Fruit fly (Drosophila melanogaster) whole organism, embryonic: ENCODE data around the gene CG7557.

Experiments used
- Awh ChIP-seq: fragments of 200-800 bp; sonication (Bioruptor generic); IDR thresholded peaks from 2 replicates; pipeline ENCODE4, ENCODE4 v1.3.6; 2022; ENCODE audit warnings: missing biosample characterization, missing genetic modification characterization
- C15 ChIP-seq: fragments of 200-800 bp; sonication (Bioruptor generic); IDR thresholded peaks from 3 replicates; pipeline ENCODE4 v1.3.6; 2022; ENCODE audit warnings: missing biosample characterization, missing genetic modification characterization
- CG10209 ChIP-seq: fragments of 200-800 bp; sonication (Bioruptor generic); optimal IDR thresholded peaks from 3 replicates; lab custom pipeline; 2017; ENCODE audit warnings: missing biosample characterization, mild to moderate bottlenecking, missing genetic modification characterization, missing genetic modification reagents
- CG10274 ChIP-seq: fragments of 200-800 bp; sonication (Bioruptor generic); optimal IDR thresholded peaks from 3 replicates; lab custom pipeline; 2017; ENCODE audit warnings: missing biosample characterization, mild to moderate bottlenecking, missing genetic modification characterization
- CG10321 ChIP-seq: fragments of 200-800 bp; sonication (Bioruptor generic); IDR thresholded peaks from 2 replicates; pipeline ENCODE4 v1.3.6; 2022; ENCODE audit warnings: missing biosample characterization, missing genetic modification characterization
- CG10565 ChIP-seq: fragments of 200-800 bp; sonication (Bioruptor generic); optimal IDR thresholded peaks from 3 replicates; lab custom pipeline; 2016; ENCODE audit warnings: missing biosample characterization, mild to moderate bottlenecking, missing genetic modification characterization
- CG11723 ChIP-seq: fragments of 200-800 bp; sonication (Bioruptor generic); optimal IDR thresholded peaks from 2 replicates; lab custom pipeline; 2017; ENCODE audit warnings: missing biosample characterization, mild to moderate bottlenecking, missing genetic modification characterization
- CG1233 ChIP-seq: fragments of 200-800 bp; sonication (Bioruptor generic); optimal IDR thresholded peaks from 4 replicates; lab custom pipeline; 2018; ENCODE audit warnings: missing biosample characterization, mild to moderate bottlenecking, missing genetic modification characterization
- CG14667 ChIP-seq: fragments of 200-800 bp; sonication (Bioruptor generic); IDR thresholded peaks from 2 replicates; pipeline ENCODE4 v1.3.6; 2022; ENCODE audit warnings: missing biosample characterization, missing genetic modification characterization
- CG15479 ChIP-seq: fragments of 200-800 bp; sonication (Bioruptor generic); optimal IDR thresholded peaks from 3 replicates; lab custom pipeline; 2019; ENCODE audit warnings: missing biosample characterization, mild to moderate bottlenecking, missing genetic modification characterization, moderate library complexity
- CG18764 ChIP-seq: fragments of 200-800 bp; sonication (Bioruptor generic); optimal IDR thresholded peaks from 3 replicates; lab custom pipeline; 2016; ENCODE audit warnings: missing biosample characterization, missing genetic modification characterization
- CG4404 ChIP-seq: fragments of 200-800 bp; sonication (Bioruptor generic); IDR thresholded peaks from 2 replicates; pipeline ENCODE4 v1.3.6; 2022; ENCODE audit warnings: missing biosample characterization, missing genetic modification characterization
- CG6683 ChIP-seq: fragments of 200-800 bp; sonication (Bioruptor generic); optimal IDR thresholded peaks from 2 replicates; lab custom pipeline; 2017; ENCODE audit warnings: missing biosample characterization, mild to moderate bottlenecking, missing genetic modification characterization, missing genetic modification reagents
- CG8388 ChIP-seq: fragments of 200-800 bp; sonication (Bioruptor generic); optimal IDR thresholded peaks from 2 replicates; lab custom pipeline; 2019; ENCODE audit warnings: missing biosample characterization, mild to moderate bottlenecking, missing genetic modification characterization, moderate library complexity
- CG8765 ChIP-seq: fragments of 200-800 bp; sonication (Bioruptor generic); IDR thresholded peaks from 2 replicates; pipeline ENCODE4 v1.3.6; 2022; ENCODE audit warnings: missing biosample characterization, missing genetic modification characterization
- CG9437 ChIP-seq: fragments of 200-800 bp; sonication (Bioruptor generic); optimal IDR thresholded peaks from 2 replicates; lab custom pipeline; 2018; ENCODE audit warnings: missing biosample characterization, mild to moderate bottlenecking, missing genetic modification characterization
- Chrac-16 ChIP-seq: fragments of 200-800 bp; sonication (Bioruptor generic); optimal IDR thresholded peaks from 3 replicates; lab custom pipeline; 2016; ENCODE audit warnings: missing biosample characterization, missing genetic modification characterization
- Dp ChIP-seq: fragments of 200-800 bp; sonication (Bioruptor generic); optimal IDR thresholded peaks from 2 replicates; lab custom pipeline; 2018; ENCODE audit warnings: missing biosample characterization, mild to moderate bottlenecking, missing genetic modification characterization, moderate library complexity
- Elba2 ChIP-seq: fragments of 200-800 bp; sonication (Bioruptor generic); optimal IDR thresholded peaks from 3 replicates; lab custom pipeline; 2016; ENCODE audit warnings: missing biosample characterization, missing genetic modification characterization
- Ets65A ChIP-seq: fragments of 200-800 bp; sonication (Bioruptor generic); peaks from one replicate; lab custom pipeline; 2016; ENCODE audit warnings: missing biosample characterization, missing genetic modification characterization
- H2.0 ChIP-seq: fragments of 200-800 bp; sonication (Bioruptor generic); IDR thresholded peaks from 2 replicates; pipeline ENCODE4 v1.3.6; 2022; ENCODE audit warnings: missing biosample characterization, missing genetic modification characterization
- Hmx ChIP-seq: fragments of 200-800 bp; sonication (Bioruptor generic); optimal IDR thresholded peaks from 2 replicates; lab custom pipeline; 2016; ENCODE audit warnings: missing biosample characterization, missing genetic modification characterization
- Jarid2 ChIP-seq: fragments of 200-800 bp; sonication (Bioruptor generic); optimal IDR thresholded peaks from 3 replicates; lab custom pipeline; 2017; ENCODE audit warnings: mild to moderate bottlenecking, missing biosample characterization, missing genetic modification reagents, missing genetic modification characterization
- Med ChIP-seq: fragments of 200-800 bp; sonication (Bioruptor generic); peaks from one replicate; lab custom pipeline; 2016; ENCODE audit warnings: missing biosample characterization, missing genetic modification characterization, mild to moderate bottlenecking, inconsistent platforms, moderate library complexity
- NC2α ChIP-seq: fragments of 200-800 bp; sonication (Bioruptor generic); optimal IDR thresholded peaks from 2 replicates; lab custom pipeline; 2016; ENCODE audit warnings: missing biosample characterization, missing genetic modification characterization
- Oaz ChIP-seq: fragments of 200-800 bp; sonication (Bioruptor generic); IDR thresholded peaks from 2 replicates; pipeline ENCODE4 v1.3.6; 2022; ENCODE audit warnings: missing biosample characterization, missing genetic modification characterization
- Optix ChIP-seq: fragments of 200-800 bp; sonication (Bioruptor generic); IDR thresholded peaks from 3 replicates; pipeline ENCODE4 v1.3.6; 2022; ENCODE audit warnings: missing biosample characterization, missing genetic modification characterization
- Ravus ChIP-seq: fragments of 200-800 bp; sonication (Bioruptor generic); IDR thresholded peaks from 2 replicates; pipeline ENCODE4 v1.3.6; 2022; ENCODE audit warnings: missing biosample characterization, missing genetic modification characterization
- Scr ChIP-seq: fragments of 200-800 bp; sonication (Bioruptor generic); IDR thresholded peaks from 2 replicates; pipeline ENCODE4 v1.3.6; 2022; ENCODE audit warnings: missing biosample characterization, missing genetic modification characterization; ENCODE audit not compliant: partially characterized antibody
- Taf1 ChIP-seq: fragments of 200-800 bp; sonication (Bioruptor generic); IDR thresholded peaks from 2 replicates; pipeline ENCODE4 v1.3.6; 2022; ENCODE audit warnings: missing biosample characterization, missing genetic modification characterization
- Tbp ChIP-seq: fragments of >200 bp; optimal IDR thresholded peaks from 2 replicates; lab custom pipeline; 2018; ENCODE audit warnings: missing biosample characterization, missing genetic modification characterization
- Usf ChIP-seq: fragments of 200-800 bp; sonication (Bioruptor generic); optimal IDR thresholded peaks from 2 replicates; lab custom pipeline; 2017; ENCODE audit warnings: missing genotype, missing biosample characterization, missing genetic modification characterization
- amos ChIP-seq: fragments of 200-800 bp; sonication (Bioruptor generic); IDR thresholded peaks from 2 replicates; pipeline ENCODE4 v1.3.6; 2022; ENCODE audit warnings: missing biosample characterization, missing genetic modification characterization; ENCODE audit not compliant: partially characterized antibody
- az2 ChIP-seq: fragments of 200-800 bp; sonication (Bioruptor generic); optimal IDR thresholded peaks from 3 replicates; lab custom pipeline; 2016; ENCODE audit warnings: missing biosample characterization, missing genetic modification characterization
- cad ChIP-seq: fragments of >200 bp; optimal IDR thresholded peaks from 2 replicates; lab custom pipeline; 2017; ENCODE audit warnings: missing biosample characterization, missing genetic modification characterization
- chn ChIP-seq: fragments of 200-800 bp; sonication (Bioruptor generic); optimal IDR thresholded peaks from 2 replicates; lab custom pipeline; 2016; ENCODE audit warnings: missing biosample characterization, missing genetic modification characterization
- dan ChIP-seq: fragments of 200-800 bp; sonication (Bioruptor generic); IDR thresholded peaks from 2 replicates; pipeline ENCODE4 v1.3.6; 2022; ENCODE audit warnings: missing biosample characterization, missing genetic modification characterization
- fd96Cb ChIP-seq: fragments of 200-800 bp; sonication (Bioruptor generic); optimal IDR thresholded peaks from 2 replicates; lab custom pipeline; 2018; ENCODE audit warnings: missing biosample characterization, mild to moderate bottlenecking, missing genetic modification characterization, moderate library complexity
- gfzf ChIP-seq: fragments of 200-800 bp; sonication (Bioruptor generic); optimal IDR thresholded peaks from 2 replicates; lab custom pipeline; 2016; ENCODE audit warnings: missing biosample characterization, mild to moderate bottlenecking, missing genetic modification characterization, moderate library complexity
- hbn ChIP-seq: fragments of 200-800 bp; sonication (Bioruptor generic); IDR thresholded peaks from 2 replicates; pipeline ENCODE4 v1.3.6; 2022; ENCODE audit warnings: missing biosample characterization, missing genetic modification characterization; ENCODE audit not compliant: partially characterized antibody
- mam ChIP-seq: fragments of 200-800 bp; sonication (Bioruptor generic); optimal IDR thresholded peaks from 3 replicates; lab custom pipeline; 2016; ENCODE audit warnings: missing biosample characterization, missing genetic modification characterization
- mirr ChIP-seq: fragments of 200-800 bp; sonication (Bioruptor generic); optimal IDR thresholded peaks from 3 replicates; lab custom pipeline; 2018; ENCODE audit warnings: missing biosample characterization, mild to moderate bottlenecking, missing genetic modification characterization
- mld ChIP-seq: fragments of 200-800 bp; sonication (Bioruptor generic); IDR thresholded peaks from 3 replicates; pipeline ENCODE4 v1.3.6; 2022; ENCODE audit warnings: missing biosample characterization, missing genetic modification characterization; ENCODE audit not compliant: partially characterized antibody
- p53 ChIP-seq: fragments of 200-800 bp; sonication (Bioruptor generic); optimal IDR thresholded peaks from 2 replicates; lab custom pipeline; 2016; ENCODE audit warnings: missing biosample characterization, missing genetic modification characterization
- pfk ChIP-seq: fragments of 200-800 bp; sonication (Bioruptor generic); optimal IDR thresholded peaks from 2 replicates; lab custom pipeline; 2018; ENCODE audit warnings: missing biosample characterization, mild to moderate bottlenecking, missing genetic modification characterization, moderate library complexity
- salm ChIP-seq: fragments of 200-800 bp; sonication (Bioruptor generic); optimal IDR thresholded peaks from 2 replicates; lab custom pipeline; 2018; ENCODE audit warnings: missing biosample characterization, mild to moderate bottlenecking, missing genetic modification characterization
- sens ChIP-seq: fragments of 200-800 bp; sonication (Bioruptor generic); peaks from one replicate; lab custom pipeline; 2016; ENCODE audit warnings: missing biosample characterization, missing genetic modification characterization
- sens-2 ChIP-seq: fragments of 200-800 bp; sonication (Bioruptor generic); IDR thresholded peaks from 2 replicates; pipeline ENCODE4 v1.3.6; 2022; ENCODE audit warnings: missing biosample characterization, missing genetic modification characterization
- sima ChIP-seq: fragments of 200-800 bp; sonication (Bioruptor generic); optimal IDR thresholded peaks from 2 replicates; lab custom pipeline; 2016; ENCODE audit warnings: missing biosample characterization, missing genetic modification characterization
- ssp ChIP-seq: fragments of 200-800 bp; sonication (Bioruptor generic); IDR thresholded peaks from 2 replicates; pipeline ENCODE4 v1.3.6; 2022; ENCODE audit warnings: missing biosample characterization, missing genetic modification characterization

CG7557 gene

DNA sequence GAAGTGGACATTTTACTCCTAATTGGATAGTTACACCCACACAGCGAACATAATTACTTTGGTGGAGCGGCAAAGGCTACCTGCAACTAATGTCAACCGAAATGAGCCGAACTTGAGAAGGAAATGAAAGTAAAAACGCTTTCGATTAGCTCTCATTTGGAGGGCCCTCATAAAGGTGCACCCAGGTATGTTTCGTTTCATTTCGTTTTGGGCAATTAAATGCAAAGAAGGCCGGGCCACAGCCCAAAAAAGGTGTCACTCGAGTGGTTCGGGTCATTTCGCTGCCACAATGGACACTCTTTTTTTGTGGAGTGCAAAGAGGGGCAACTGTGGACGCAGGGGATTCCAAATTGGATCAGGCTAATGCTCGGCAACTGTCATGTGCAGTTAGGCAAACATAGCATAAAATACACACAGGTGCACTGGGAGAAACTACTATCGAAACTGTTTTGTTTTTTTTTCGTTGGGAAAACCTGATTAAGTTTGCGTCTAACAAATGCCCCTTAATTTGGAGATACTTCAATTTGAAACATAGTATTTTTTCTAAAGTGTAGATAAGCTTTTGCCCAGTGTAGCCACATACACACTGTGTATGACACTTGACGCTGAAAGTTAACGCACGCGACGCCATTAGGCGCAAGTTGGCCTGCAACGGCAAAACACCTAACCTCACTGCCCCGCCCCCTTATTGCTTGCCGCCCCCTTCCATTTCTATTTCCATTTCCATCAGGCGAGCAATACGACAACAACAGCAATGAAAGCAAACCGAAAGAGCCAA is 28.3 kb upstream of the CG7557 start (continued):
- TF ChIP-seq CG6683 (GFP tag; lab: Kevin White, UChicago) = no peak
- peak; percentile 72 for TF ChIP-seq CG10565 (GFP tag; lab: Kevin White, UChicago)
- peak; percentile 85 for TF ChIP-seq chn (GFP tag; lab: Kevin White, UChicago)
- peak; percentile 96 for TF ChIP-seq Awh (GFP tag; lab: Robert Waterston, UW)
- peak; percentile 87 for TF ChIP-seq CG14667 (GFP tag; lab: Robert Waterston, UW)
- no peak for TF ChIP-seq Scr
- peak; percentile 86 for TF ChIP-seq ssp (GFP tag; lab: Robert Waterston, UW)
- TF ChIP-seq CG11723 (GFP tag; lab: Kevin White, UChicago) = peak; percentile 61
- TF ChIP-seq mirr = peak; percentile 39
- TF ChIP-seq Oaz (GFP tag; lab: Robert Waterston, UW) = peak; percentile 80
- TF ChIP-seq hbn (GFP tag; lab: Robert Waterston, UW) = no peak
- TF ChIP-seq fd96Cb = peak; percentile 90
- peak; percentile 76 for TF ChIP-seq CG1233
- TF ChIP-seq Dp = no peak
- TF ChIP-seq Optix (GFP tag; lab: Robert Waterston, UW) = peak; percentile 96
- TF ChIP-seq sens = peak; percentile 97
- TF ChIP-seq amos (GFP tag; lab: Robert Waterston, UW) = no peak
- no peak for TF ChIP-seq pfk (GFP tag; lab: Kevin White, UChicago)
- peak; percentile 59 for TF ChIP-seq Usf (GFP tag; lab: Kevin White, UChicago)
- peak; percentile 95 for TF ChIP-seq Med
- peak; percentile 81; the same call in 1 of the 2 replicates for TF ChIP-seq dan (GFP tag; lab: Robert Waterston, UW)
- TF ChIP-seq Ets65A (GFP tag; lab: Kevin White, UChicago) = peak; percentile 96
- TF ChIP-seq CG9437 (GFP tag; lab: Kevin White, UChicago) = peak; percentile 10
- peak; percentile 81 for TF ChIP-seq CG10209 (GFP tag; lab: Kevin White, UChicago)
- TF ChIP-seq Chrac-16 (GFP tag; lab: Kevin White, UChicago) = peak; percentile 79
- peak; percentile 68 for TF ChIP-seq CG10321 (GFP tag; lab: Robert Waterston, UW)
- TF ChIP-seq salm (tag; lab: Kevin White, UChicago) = peak; percentile 71
- TF ChIP-seq CG8765 (GFP tag; lab: Robert Waterston, UW) = peak; percentile 86
- no peak for TF ChIP-seq cad (GFP tag; lab: Kevin White, UChicago)
- peak; percentile 84 for TF ChIP-seq CG4404 (GFP tag; lab: Robert Waterston, UW)
- no peak for TF ChIP-seq Elba2 (GFP tag; lab: Kevin White, UChicago)
- TF ChIP-seq CG18764 (GFP tag; lab: Kevin White, UChicago) = peak; percentile 89
- peak; percentile 52 for TF ChIP-seq Jarid2
- TF ChIP-seq H2.0 = peak; percentile 92
- peak; percentile 95 for TF ChIP-seq sens-2 (GFP tag; lab: Robert Waterston, UW)
- TF ChIP-seq C15 = peak; percentile 84; the same call in 2 of the 3 replicates
- peak; percentile 63 for TF ChIP-seq NC2α (GFP tag; lab: Kevin White, UChicago)
- no peak for TF ChIP-seq CG15479 (GFP tag; lab: Kevin White, UChicago)
- peak; percentile 86 for TF ChIP-seq p53 (GFP tag; lab: Kevin White, UChicago)
- TF ChIP-seq Tbp (GFP tag; lab: Kevin White, UChicago) = no peak
- peak; percentile 68 for TF ChIP-seq Taf1 (GFP tag; lab: Robert Waterston, UW)
- TF ChIP-seq CG8388 (GFP tag; lab: Kevin White, UChicago) = peak; percentile 89
- no peak for TF ChIP-seq gfzf
- TF ChIP-seq mld (GFP tag; lab: Robert Waterston, UW) = no peak
- no peak for TF ChIP-seq sima (GFP tag; lab: Kevin White, UChicago)
- peak; percentile 81 for TF ChIP-seq az2 (GFP tag; lab: Kevin White, UChicago)
- peak; percentile 81 for TF ChIP-seq Ravus (GFP tag; lab: Robert Waterston, UW)
- peak; percentile 67 for TF ChIP-seq mam
- TF ChIP-seq CG10274 (GFP tag; lab: Kevin White, UChicago) = peak; percentile 43
- TF ChIP-seq Hmx (GFP tag; lab: Kevin White, UChicago) = no peak
